Fruit fly (Drosophila melanogaster) whole organism, prepupa: Measurements from ENCODE around the gene CG15044.

Source experiments
- Blimp-1 ChIP-seq: fragments of 200-800 bp; sonication (Bioruptor generic); optimal IDR thresholded peaks from 3 replicates; lab custom pipeline; 2017; ENCODE audit warnings: missing biosample characterization, missing genetic modification characterization, mild to moderate bottlenecking, moderate library complexity, missing genetic modification reagents
- CG10631 ChIP-seq: fragments of 200-800 bp; sonication (Bioruptor generic); optimal IDR thresholded peaks from 2 replicates; lab custom pipeline; 2016; ENCODE audit warnings: missing biosample characterization, missing genetic modification characterization
- CG10669 ChIP-seq: fragments of 200-800 bp; sonication (Bioruptor generic); optimal IDR thresholded peaks from 3 replicates; lab custom pipeline; 2018; ENCODE audit warnings: missing biosample characterization, mild to moderate bottlenecking, missing genetic modification characterization, moderate library complexity
- CG11294 ChIP-seq: fragments of 200-800 bp; sonication (Bioruptor generic); IDR thresholded peaks from 2 replicates; pipeline ENCODE4 v1.3.6; 2022; ENCODE audit warnings: missing biosample characterization, missing genetic modification characterization
- CG11762 ChIP-seq: fragments of 200-800 bp; sonication (Bioruptor generic); optimal IDR thresholded peaks from 3 replicates; lab custom pipeline; 2016; ENCODE audit warnings: missing biosample characterization, missing genetic modification characterization; ENCODE audit not compliant: insufficient read depth
- CG11902 ChIP-seq: fragments of 200-800 bp; sonication (Bioruptor generic); optimal IDR thresholded peaks from 3 replicates; lab custom pipeline; 2016; ENCODE audit warnings: missing biosample characterization, missing genetic modification characterization
- CG15336 ChIP-seq: fragments of 200-800 bp; sonication (Bioruptor generic); IDR thresholded peaks from 2 replicates; pipeline ENCODE4 v1.3.6; 2022; ENCODE audit warnings: missing biosample characterization, missing genetic modification characterization
- CG1621 ChIP-seq: fragments of 200-800 bp; sonication (Bioruptor generic); optimal IDR thresholded peaks from 3 replicates; lab custom pipeline; 2018; ENCODE audit warnings: missing biosample characterization, mild to moderate bottlenecking, missing genetic modification characterization
- CG16779 ChIP-seq: fragments of 200-800 bp; sonication (Bioruptor generic); optimal IDR thresholded peaks from 3 replicates; lab custom pipeline; 2017; ENCODE audit warnings: missing biosample characterization, mild to moderate bottlenecking, missing genetic modification characterization
- CG3032 ChIP-seq: fragments of 200-800 bp; optimal IDR thresholded peaks from 2 replicates; lab custom pipeline; 2019; ENCODE audit warnings: missing biosample characterization, mild to moderate bottlenecking, missing genetic modification characterization, moderate library complexity
- CG32006 ChIP-seq: fragments of 200-800 bp; sonication (Bioruptor generic); optimal IDR thresholded peaks from 3 replicates; lab custom pipeline; 2017; ENCODE audit warnings: missing biosample characterization, mild to moderate bottlenecking, missing genetic modification characterization
- CG34406 ChIP-seq: fragments of 200-800 bp; sonication (Bioruptor generic); optimal IDR thresholded peaks from 3 replicates; lab custom pipeline; 2016; ENCODE audit warnings: missing biosample characterization, missing genetic modification characterization
- CG3919 ChIP-seq: fragments of 200-800 bp; sonication (Bioruptor generic); optimal IDR thresholded peaks from 3 replicates; lab custom pipeline; 2016; ENCODE audit warnings: missing biosample characterization, missing genetic modification characterization
- CG4318 ChIP-seq: fragments of 200-800 bp; sonication (Bioruptor generic); optimal IDR thresholded peaks from 3 replicates; lab custom pipeline; 2017; ENCODE audit warnings: missing biosample characterization, mild to moderate bottlenecking, missing genetic modification characterization
- CG6163 ChIP-seq: fragments of 200-800 bp; sonication (Bioruptor generic); IDR thresholded peaks from 3 replicates; pipeline ENCODE4 v1.3.6; 2022; ENCODE audit warnings: missing biosample characterization, missing genetic modification characterization
- CG6276 ChIP-seq: fragments of 200-800 bp; sonication (Bioruptor generic); optimal IDR thresholded peaks from 2 replicates; lab custom pipeline; 2017; ENCODE audit warnings: missing biosample characterization, mild to moderate bottlenecking, missing genetic modification characterization
- CG6792 ChIP-seq: fragments of 200-800 bp; sonication (Bioruptor generic); optimal IDR thresholded peaks from 3 replicates; lab custom pipeline; 2016; ENCODE audit warnings: missing biosample characterization, missing genetic modification characterization
- CG6808 ChIP-seq: fragments of 200-800 bp; sonication (Bioruptor generic); optimal IDR thresholded peaks from 3 replicates; lab custom pipeline; 2017; ENCODE audit warnings: missing biosample characterization, missing genetic modification characterization, mild to moderate bottlenecking, moderate library complexity, missing genetic modification reagents
- CG7368 ChIP-seq: fragments of 200-800 bp; sonication (Bioruptor generic); optimal IDR thresholded peaks from 3 replicates; lab custom pipeline; 2016; ENCODE audit warnings: missing biosample characterization, missing genetic modification characterization
- CG8119 ChIP-seq: fragments of 200-800 bp; sonication (Bioruptor generic); IDR thresholded peaks from 3 replicates; pipeline ENCODE4 v1.3.6; 2022; ENCODE audit warnings: missing biosample characterization, missing genetic modification characterization
- CG8319 ChIP-seq: fragments of 200-800 bp; sonication (Bioruptor generic); optimal IDR thresholded peaks from 3 replicates; lab custom pipeline; 2016; ENCODE audit warnings: missing biosample characterization, missing genetic modification characterization
- CG8632 ChIP-seq: fragments of 200-800 bp; sonication (Bioruptor generic); optimal IDR thresholded peaks from 3 replicates; lab custom pipeline; 2016; ENCODE audit warnings: missing biosample characterization, missing genetic modification characterization
- CG9139 ChIP-seq: fragments of 200-800 bp; sonication (Bioruptor generic); optimal IDR thresholded peaks from 3 replicates; lab custom pipeline; 2017; ENCODE audit warnings: missing biosample characterization, mild to moderate bottlenecking, missing genetic modification characterization
- Eip75B ChIP-seq: fragments of 200-800 bp; sonication (Bioruptor generic); optimal IDR thresholded peaks from 3 replicates; lab custom pipeline; 2016; ENCODE audit warnings: missing biosample characterization, missing genetic modification characterization
- Eip78C ChIP-seq: fragments of 200-800 bp; sonication (Bioruptor generic); peaks from one replicate; lab custom pipeline; 2016; ENCODE audit warnings: missing biosample characterization, missing genetic modification characterization
- Eip93F ChIP-seq: fragments of 200-800 bp; sonication (Bioruptor generic); optimal IDR thresholded peaks from 2 replicates; lab custom pipeline; 2016; ENCODE audit warnings: missing biosample characterization, mild to moderate bottlenecking, missing genetic modification characterization
- Ets96B ChIP-seq: fragments of 200-800 bp; optimal IDR thresholded peaks from 2 replicates; lab custom pipeline; 2019; ENCODE audit warnings: missing biosample characterization, mild to moderate bottlenecking, missing genetic modification characterization, moderate library complexity
- Gug ChIP-seq: fragments of 200-800 bp; sonication (Bioruptor generic); IDR thresholded peaks from 2 replicates; pipeline ENCODE4 v1.3.6; 2022; ENCODE audit warnings: missing biosample characterization, missing genetic modification characterization
- Hr39 ChIP-seq: fragments of 200-800 bp; sonication (Bioruptor generic); optimal IDR thresholded peaks from 2 replicates; lab custom pipeline; 2016; ENCODE audit warnings: missing biosample characterization, missing genetic modification characterization
- Hr4 ChIP-seq: fragments of 200-800 bp; sonication (Bioruptor generic); optimal IDR thresholded peaks from 3 replicates; lab custom pipeline; 2016; ENCODE audit warnings: missing biosample characterization, missing genetic modification characterization
- Lpt ChIP-seq: fragments of 200-800 bp; sonication (Bioruptor generic); optimal IDR thresholded peaks from 3 replicates; lab custom pipeline; 2016; ENCODE audit warnings: missing biosample characterization, missing genetic modification characterization
- Met ChIP-seq: fragments of 200-800 bp; sonication (Bioruptor generic); optimal IDR thresholded peaks from 3 replicates; lab custom pipeline; 2016; ENCODE audit warnings: missing biosample characterization, missing genetic modification characterization
- Sox102F ChIP-seq: fragments of 200-800 bp; sonication (Bioruptor generic); optimal IDR thresholded peaks from 2 replicates; lab custom pipeline; 2016; ENCODE audit warnings: missing biosample characterization, mild to moderate bottlenecking, missing genetic modification characterization
- Sox15 ChIP-seq: fragments of 200-800 bp; sonication (Bioruptor generic); optimal IDR thresholded peaks from 3 replicates; lab custom pipeline; 2016; ENCODE audit warnings: missing biosample characterization, missing genetic modification characterization
- achi ChIP-seq: fragments of 200-800 bp; sonication (Bioruptor generic); optimal IDR thresholded peaks from 3 replicates; lab custom pipeline; 2016; ENCODE audit warnings: missing biosample characterization, missing genetic modification characterization
- acj6 ChIP-seq: fragments of 200-800 bp; sonication (Bioruptor generic); optimal IDR thresholded peaks from 3 replicates; lab custom pipeline; 2016; ENCODE audit warnings: missing biosample characterization, missing genetic modification characterization
- dac ChIP-seq: fragments of 200-800 bp; sonication (Bioruptor generic); optimal IDR thresholded peaks from 2 replicates; lab custom pipeline; 2017; ENCODE audit warnings: missing biosample characterization, mild to moderate bottlenecking, missing genetic modification characterization
- dsx ChIP-seq: fragments of 200-800 bp; optimal IDR thresholded peaks from 3 replicates; lab custom pipeline; 2019; ENCODE audit warnings: missing biosample characterization, mild to moderate bottlenecking, missing genetic modification characterization, moderate library complexity; ENCODE audit not compliant: poor library complexity, severe bottlenecking
- eg ChIP-seq: fragments of 200-800 bp; sonication (Bioruptor generic); IDR thresholded peaks from 3 replicates; pipeline ENCODE4 v1.3.6; 2022; ENCODE audit warnings: missing biosample characterization, missing genetic modification characterization
- esn ChIP-seq: fragments of 200-800 bp; sonication (Bioruptor generic); optimal IDR thresholded peaks from 2 replicates; lab custom pipeline; 2016; ENCODE audit warnings: missing biosample characterization, mild to moderate bottlenecking, missing genetic modification characterization, moderate library complexity
- fd59A ChIP-seq: fragments of 200-800 bp; sonication (Bioruptor generic); optimal IDR thresholded peaks from 2 replicates; lab custom pipeline; 2017; ENCODE audit warnings: missing biosample characterization, mild to moderate bottlenecking, missing genetic modification characterization, missing genetic modification reagents
- fd85E ChIP-seq: fragments of 200-800 bp; sonication (Bioruptor generic); optimal IDR thresholded peaks from 3 replicates; lab custom pipeline; 2016; ENCODE audit warnings: missing biosample characterization, missing genetic modification characterization
- lz ChIP-seq: fragments of 200-800 bp; sonication (Bioruptor generic); optimal IDR thresholded peaks from 3 replicates; lab custom pipeline; 2016; ENCODE audit warnings: missing biosample characterization, missing genetic modification characterization
- net ChIP-seq: fragments of 200-800 bp; sonication (Bioruptor generic); optimal IDR thresholded peaks from 3 replicates; lab custom pipeline; 2016; ENCODE audit warnings: missing biosample characterization, missing genetic modification characterization
- pdm3 ChIP-seq: fragments of 200-800 bp; sonication (Bioruptor generic); optimal IDR thresholded peaks from 3 replicates; lab custom pipeline; 2016; ENCODE audit warnings: missing biosample characterization, missing genetic modification characterization
- salr ChIP-seq, 2 experiments: fragments of 200-800 bp; sonication (Bioruptor generic); optimal IDR thresholded peaks; 3 replicates each; lab custom pipeline; 2016 to 2018; ENCODE audit warnings: missing biosample characterization in 2 of 2, missing genetic modification characterization in 2 of 2, mild to moderate bottlenecking in 1 of 2
- spab ChIP-seq: fragments of 200-800 bp; sonication (Bioruptor generic); optimal IDR thresholded peaks from 2 replicates; lab custom pipeline; 2017; ENCODE audit warnings: missing biosample characterization, mild to moderate bottlenecking, missing genetic modification characterization, missing genetic modification reagents
- ss ChIP-seq, 2 experiments: fragments of 200-800 bp; sonication (Bioruptor generic); optimal IDR thresholded peaks; 2 replicates in 1 of 2; 3 replicates in 1 of 2; lab custom pipeline; 2017 to 2018; ENCODE audit warnings: mild to moderate bottlenecking in 2 of 2, missing biosample characterization in 2 of 2, missing genetic modification characterization in 2 of 2, moderate library complexity in 1 of 2
- vri ChIP-seq: fragments of 200-800 bp; sonication (Bioruptor generic); optimal IDR thresholded peaks from 3 replicates; lab custom pipeline; 2016; ENCODE audit warnings: missing biosample characterization, mild to moderate bottlenecking, missing genetic modification characterization

The CG15044 gene

dm6 chrX:18506639-18507528, 15.1 kb upstream of the CG15044 start:
- TF ChIP-seq CG32006 (peak; percentile 70), lz (GFP tag; lab: Kevin White, UChicago) (peak; percentile 71), dac (peak; percentile 66), pdm3 (GFP tag; lab: Kevin White, UChicago) (peak; percentile 74), CG6792 (GFP tag; lab: Kevin White, UChicago) (peak; percentile 61), CG6163 (GFP tag; lab: Robert Waterston, UW) (peak; percentile 91), CG15336 (peak; percentile 90), achi (GFP tag; lab: Kevin White, UChicago) (peak; percentile 67), CG34406 (GFP tag; lab: Kevin White, UChicago) (peak; percentile 68), salr (GFP tag; optimal IDR thresholded peaks at IDR 0.05; lab: Kevin White, UChicago) (peak; percentile 3 to 60), Blimp-1 (GFP tag; lab: Kevin White, UChicago) (no peak), Hr4 (GFP tag; lab: Kevin White, UChicago) (peak; percentile 67), CG3032 (tag; lab: Kevin White, UChicago) (peak; percentile 42), CG7368 (GFP tag; lab: Kevin White, UChicago) (peak; percentile 69), eg (peak; percentile 90), Sox102F (GFP tag; lab: Kevin White, UChicago) (peak; percentile 69), Ets96B (tag; lab: Kevin White, UChicago) (peak; percentile 57), CG11902 (peak; percentile 52), fd85E (GFP tag; lab: Kevin White, UChicago) (peak; percentile 24), CG3919 (GFP tag; lab: Kevin White, UChicago) (peak; percentile 82), CG8319 (GFP tag; lab: Kevin White, UChicago) (peak; percentile 52), fd59A (peak; percentile 41), Hr39 (peak; percentile 59), CG8119 (GFP tag; lab: Robert Waterston, UW) (peak; percentile 84), Eip75B (peak; percentile 70), CG10631 (GFP tag; lab: Kevin White, UChicago) (peak; percentile 72), CG1621 (peak; percentile 56), spab (GFP tag; lab: Kevin White, UChicago) (peak; percentile 52), ss (GFP tag; optimal IDR thresholded peaks at IDR 0.05; lab: Kevin White, UChicago) (peak in 1 of 2 experiments; percentile 1), Gug (GFP tag; lab: Robert Waterston, UW) (peak; percentile 79), Sox15 (GFP tag; lab: Kevin White, UChicago) (peak; percentile 22), dsx (GFP tag; lab: Kevin White, UChicago) (peak; percentile 47), CG8632 (GFP tag; lab: Kevin White, UChicago) (peak; percentile 61), CG4318 (GFP tag; lab: Kevin White, UChicago) (no peak), CG10669 (GFP tag; lab: Kevin White, UChicago) (peak; percentile 73), CG6276 (GFP tag; lab: Kevin White, UChicago) (peak; percentile 80), vri (peak; percentile 54), Met (GFP tag; lab: Kevin White, UChicago) (peak; percentile 83), esn (GFP tag; lab: Kevin White, UChicago) (peak; percentile 72), CG6808 (peak; percentile 49), Eip78C (GFP tag; lab: Kevin White, UChicago) (peak; percentile 95), CG11762 (GFP tag; lab: Kevin White, UChicago) (peak; percentile 67), CG16779 (tag; lab: Kevin White, UChicago) (peak; percentile 45), CG9139 (GFP tag; lab: Kevin White, UChicago) (no peak), Eip93F (GFP tag; lab: Kevin White, UChicago) (peak; percentile 11), acj6 (GFP tag; lab: Kevin White, UChicago) (peak; percentile 65), net (GFP tag; lab: Kevin White, UChicago) (peak; percentile 82), CG11294 (GFP tag; lab: Robert Waterston, UW) (peak; percentile 56; the same call in 1 of the 2 replicates), Lpt (GFP tag; lab: Kevin White, UChicago) (peak; percentile 27)
